Fruit fly (Drosophila melanogaster): ENCODE results near the gene Ir7c.
A peak's percentile ranks its signal among the peaks of the same experiment; 100 is the strongest.

- TF ChIP-seq CG14655 (GFP tag; optimal IDR thresholded peaks at IDR 0.05): peak; percentile 55
- TF ChIP-seq EcR (GFP tag; optimal IDR thresholded peaks at IDR 0.05): no peak
- no peak for TF ChIP-seq gl (tag; optimal IDR thresholded peaks at IDR 0.05)
- TF ChIP-seq Ets98B (GFP tag; IDR thresholded peaks at IDR 0.05): peak; percentile 62; the same call in 1 of the 2 replicates
- no peak for TF ChIP-seq CG13204 (GFP tag; optimal IDR thresholded peaks at IDR 0.05)
- peak; percentile 47 for TF ChIP-seq CG34367 (tag; optimal IDR thresholded peaks at IDR 0.05)
- no peak for TF ChIP-seq fd96Ca (GFP tag; IDR thresholded peaks at IDR 0.05)
- TF ChIP-seq CG8159 (tag; optimal IDR thresholded peaks at IDR 0.05): peak; percentile 52
- peak; percentile 52 for TF ChIP-seq CG8301 (tag; optimal IDR thresholded peaks at IDR 0.05)
- peak; percentile 81 for TF ChIP-seq Pif1B (GFP tag; optimal IDR thresholded peaks at IDR 0.05)
Measured at dm6 chrX:7888386-7889024, 14.3 kb downstream of the Ir7c start, which contains the start of gene Acat1.

Measured in whole organism, pupa.